Fruit fly (Drosophila melanogaster): ENCODE measurements around the gene Grp170.

Gene Grp170

DNA sequence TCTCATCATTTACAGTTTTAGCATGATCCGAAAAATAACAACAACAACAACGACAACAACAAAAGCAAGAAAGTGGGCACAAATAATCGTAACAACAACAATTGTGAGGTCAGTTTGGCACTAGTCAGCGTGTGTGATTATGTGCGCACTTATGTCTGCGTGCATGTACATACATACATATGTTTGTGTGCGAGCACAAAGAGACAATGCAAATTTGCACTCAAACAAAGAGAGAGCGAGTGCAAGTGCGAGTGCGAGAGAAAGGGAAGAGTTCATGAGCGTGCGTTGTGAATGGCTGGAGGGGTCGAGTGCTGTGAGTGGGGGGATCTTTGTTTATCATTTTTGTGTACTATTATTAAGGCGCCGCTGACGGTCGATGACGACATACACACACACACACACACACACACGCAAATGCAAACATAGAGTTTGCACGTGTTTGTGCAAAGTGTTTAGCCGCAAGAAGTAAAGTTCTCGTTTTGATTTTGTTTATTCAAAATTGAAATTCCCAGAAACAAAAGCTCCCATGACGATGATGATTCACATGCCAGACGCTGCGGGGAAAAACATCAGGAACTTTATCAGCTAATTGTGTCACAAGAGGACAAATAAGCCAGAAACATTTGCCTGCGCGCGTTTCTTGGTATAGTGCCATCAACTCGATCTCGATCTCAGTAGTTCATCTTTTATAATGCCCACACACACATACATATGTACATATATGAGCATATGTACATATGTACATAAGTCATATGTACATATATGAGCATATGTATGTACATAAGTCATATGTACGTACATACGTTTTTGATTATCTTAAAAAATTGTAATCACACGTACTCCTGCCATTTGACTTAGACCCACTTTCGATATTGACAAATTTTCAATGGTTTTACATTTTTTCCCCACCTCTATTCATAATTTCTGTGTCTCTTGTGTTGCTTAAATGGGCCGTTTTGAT, 19.9 kb upstream of the Grp170 start:
- TF ChIP-seq knrl (GFP tag; IDR thresholded peaks at IDR 0.05; ENCODE audit: partially characterized antibody) (no peak), jumu (GFP tag; optimal IDR thresholded peaks at IDR 0.05) (no peak), hbn (GFP tag; IDR thresholded peaks at IDR 0.05; ENCODE audit: partially characterized antibody) (no peak), sisA (GFP tag; IDR thresholded peaks at IDR 0.05) (0 out of 2 replicates have a peak, but pooled peaks have one; percentile 7), CG18619 (GFP tag; optimal IDR thresholded peaks at IDR 0.05) (no peak), D19B (GFP tag; optimal IDR thresholded peaks at IDR 0.05) (no peak), twi (tag; optimal IDR thresholded peaks at IDR 0.05) (no peak), ranshi (GFP tag; IDR thresholded peaks at IDR 0.05) (no peak), salm (tag; optimal IDR thresholded peaks at IDR 0.05) (no peak), CG17829 (tag; optimal IDR thresholded peaks at IDR 0.05) (no peak), tup (GFP tag; optimal IDR thresholded peaks at IDR 0.05) (no peak), TFAM (GFP tag; optimal IDR thresholded peaks at IDR 0.05) (no peak), CG16779 (GFP tag; IDR thresholded peaks at IDR 0.05) (no peak), Nf-YC (tag; optimal IDR thresholded peaks at IDR 0.05) (no peak), tio (GFP tag; optimal IDR thresholded peaks at IDR 0.05) (no peak), CG12659 (GFP tag; optimal IDR thresholded peaks at IDR 0.05) (no peak), CG9215 (GFP tag; IDR thresholded peaks at IDR 0.05) (no peak), sqz (GFP tag; optimal IDR thresholded peaks at IDR 0.05) (no peak), chn (GFP tag; optimal IDR thresholded peaks at IDR 0.05) (no peak), NC2β (GFP tag; optimal IDR thresholded peaks at IDR 0.05) (peak; percentile 19), CG15073 (GFP tag; optimal IDR thresholded peaks at IDR 0.05) (no peak), bigmax (GFP tag; optimal IDR thresholded peaks at IDR 0.05) (no peak), lilli (GFP tag; optimal IDR thresholded peaks at IDR 0.05) (no peak), dm (GFP tag; optimal IDR thresholded peaks at IDR 0.05) (no peak), ERR (GFP tag; optimal IDR thresholded peaks at IDR 0.05) (no peak), CG30020 (tag; optimal IDR thresholded peaks at IDR 0.05) (no peak), Hand (GFP tag; optimal IDR thresholded peaks at IDR 0.05) (no peak), Myb (GFP tag; optimal IDR thresholded peaks at IDR 0.05) (no peak), HmgD (GFP tag; optimal IDR thresholded peaks at IDR 0.05) (no peak), D (optimal IDR thresholded peaks at IDR 0.05) (no peak), D (GFP tag; optimal IDR thresholded peaks at IDR 0.05) (no peak), CG4707 (GFP tag; optimal IDR thresholded peaks at IDR 0.05) (peak; percentile 58), CG10366 (GFP tag; IDR thresholded peaks at IDR 0.05) (no peak), Dek (tag; optimal IDR thresholded peaks at IDR 0.05) (no peak), dmrt99B (tag; optimal IDR thresholded peaks at IDR 0.05) (peak; percentile 10), lbe (GFP tag; optimal IDR thresholded peaks at IDR 0.05) (peak; percentile 40), CG18476 (GFP tag; optimal IDR thresholded peaks at IDR 0.05) (no peak), CG3726 (GFP tag; IDR thresholded peaks at IDR 0.05) (no peak), CG11398 (GFP tag; optimal IDR thresholded peaks at IDR 0.05) (peak; percentile 9), CG10959 (GFP tag; IDR thresholded peaks at IDR 0.05) (no peak), bab2 (GFP tag; optimal IDR thresholded peaks at IDR 0.05) (peak; percentile 69), CG2712 (tag; optimal IDR thresholded peaks at IDR 0.05) (no peak), Hr51 (GFP tag; optimal IDR thresholded peaks at IDR 0.05) (no peak), row (GFP tag; IDR thresholded peaks at IDR 0.05) (no peak), hkb (optimal IDR thresholded peaks at IDR 0.05) (no peak), hkb (GFP tag; IDR thresholded peaks at IDR 0.05) (peak; percentile 26; the same call in 1 of the 2 replicates), CG34224 (GFP tag; IDR thresholded peaks at IDR 0.05; ENCODE audit: partially characterized antibody) (no peak), CG15514 (GFP tag; optimal IDR thresholded peaks at IDR 0.05) (no peak), Fer3 (tag; optimal IDR thresholded peaks at IDR 0.05) (no peak)

All from whole organism, embryonic.